Worm (Caenorhabditis elegans) whole organism, mixed stage, embryonic: Measurements from ENCODE around the gene gcy-13.

Experiments
- ces-1 ChIP-seq: fragments of 150-350 bp; optimal IDR thresholded peaks from 2 replicates; lab custom pipeline; 2014; ENCODE audit warnings: missing biosample characterization, missing genetic modification reagents, missing genetic modification characterization
- elt-1 ChIP-seq: sonication (generic microtip); optimal IDR thresholded peaks from 2 replicates; lab custom pipeline; 2017; ENCODE audit warnings: missing genetic modification characterization, mild to moderate bottlenecking, missing compliant biosample characterization, antibody characterized with exemption, moderate library complexity, borderline replicate concordance; ENCODE audit not compliant: insufficient read depth
- lsy-2 ChIP-seq: fragments of 150-350 bp; optimal IDR thresholded peaks from 2 replicates; lab custom pipeline; 2014; ENCODE audit warnings: missing biosample characterization, missing genetic modification characterization
- mab-5 ChIP-seq: fragments of 150-350 bp; optimal IDR thresholded peaks from 2 replicates; lab custom pipeline; 2014; ENCODE audit warnings: missing biosample characterization, missing genetic modification characterization
- mep-1 ChIP-seq: fragments of 150-350 bp; optimal IDR thresholded peaks from 2 replicates; lab custom pipeline; 2017; ENCODE audit warnings: missing biosample characterization, missing genetic modification reagents, missing genetic modification characterization, inconsistent platforms
- tbx-8 ChIP-seq: fragments of 200-800 bp; sonication (Bioruptor generic); optimal IDR thresholded peaks from 2 replicates; lab custom pipeline; 2018; ENCODE audit warnings: mild to moderate bottlenecking, missing genetic modification characterization, moderate library complexity, missing compliant biosample characterization
- unc-39 ChIP-seq: fragments of 150-350 bp; optimal IDR thresholded peaks from 2 replicates; lab custom pipeline; 2014; ENCODE audit warnings: missing biosample characterization, missing genetic modification characterization

ce11 chrV:12347854-12348253, 21.5 kb downstream of the gcy-13 start:
- no peak for TF ChIP-seq mep-1
- no peak for TF ChIP-seq ces-1 (GFP tag; lab: Kevin White, UChicago)
- no peak for TF ChIP-seq lsy-2 (tag; lab: Kevin White, UChicago)
- TF ChIP-seq tbx-8, result no peak
- TF ChIP-seq unc-39 (tag; lab: Kevin White, UChicago), result no peak
- no peak for TF ChIP-seq elt-1 (tag; lab: Kevin White, UChicago)
- no peak for TF ChIP-seq mab-5 (tag; lab: Kevin White, UChicago)
